Worm (Caenorhabditis elegans) whole organism, mixed stage, embryonic: ENCODE results near the gene abu-12.

Source experiments
- M03D4.4 ChIP-seq: sonication (generic microtip); optimal IDR thresholded peaks from 2 replicates; lab custom pipeline; 2017; ENCODE audit warnings: mild to moderate bottlenecking, missing genetic modification characterization, missing compliant biosample characterization
- bed-3 ChIP-seq: fragments of 200-800 bp; sonication (Bioruptor generic); optimal IDR thresholded peaks from 3 replicates; lab custom pipeline; 2018; ENCODE audit warnings: mild to moderate bottlenecking, missing genetic modification characterization, moderate library complexity, missing compliant biosample characterization
- blmp-1 ChIP-seq: fragments of 150-350 bp; optimal IDR thresholded peaks from 2 replicates; lab custom pipeline; 2014; ENCODE audit warnings: missing biosample characterization, missing genetic modification characterization
- ceh-39 ChIP-seq: fragments of 150-350 bp; optimal IDR thresholded peaks from 2 replicates; lab custom pipeline; 2014; ENCODE audit warnings: missing biosample characterization, missing genetic modification characterization
- ceh-43 ChIP-seq: fragments of 200-800 bp; sonication (Bioruptor generic); optimal IDR thresholded peaks from 2 replicates; lab custom pipeline; 2018; ENCODE audit warnings: mild to moderate bottlenecking, missing genetic modification characterization, moderate library complexity, missing compliant biosample characterization
- ceh-83 ChIP-seq: fragments of 200-800 bp; sonication (Bioruptor generic); optimal IDR thresholded peaks from 2 replicates; lab custom pipeline; 2018; ENCODE audit warnings: mild to moderate bottlenecking, missing genetic modification characterization, missing compliant biosample characterization
- ces-1 ChIP-seq: fragments of 150-350 bp; optimal IDR thresholded peaks from 2 replicates; lab custom pipeline; 2014; ENCODE audit warnings: missing biosample characterization, missing genetic modification reagents, missing genetic modification characterization
- cnd-1 ChIP-seq: fragments of 200-800 bp; sonication (Bioruptor generic); optimal IDR thresholded peaks from 2 replicates; lab custom pipeline; 2018; ENCODE audit warnings: mild to moderate bottlenecking, missing genetic modification characterization, missing compliant biosample characterization
- drap-1 ChIP-seq: fragments of 200-800 bp; sonication (Bioruptor generic); optimal IDR thresholded peaks from 3 replicates; lab custom pipeline; 2018; ENCODE audit warnings: mild to moderate bottlenecking, missing genetic modification characterization, missing compliant biosample characterization
- elt-1 ChIP-seq: sonication (generic microtip); optimal IDR thresholded peaks from 2 replicates; lab custom pipeline; 2017; ENCODE audit warnings: missing genetic modification characterization, mild to moderate bottlenecking, missing compliant biosample characterization, antibody characterized with exemption, moderate library complexity, borderline replicate concordance; ENCODE audit not compliant: insufficient read depth
- elt-3 ChIP-seq: fragments of 150-350 bp; optimal IDR thresholded peaks from 2 replicates; lab custom pipeline; 2014; ENCODE audit warnings: missing biosample characterization, missing genetic modification characterization
- flh-1 ChIP-seq: fragments of 200-800 bp; sonication (Bioruptor generic); optimal IDR thresholded peaks from 2 replicates; lab custom pipeline; 2018; ENCODE audit warnings: mild to moderate bottlenecking, missing genetic modification characterization, moderate library complexity, missing compliant biosample characterization
- ham-2 ChIP-seq: fragments of 200-800 bp; sonication (Bioruptor generic); optimal IDR thresholded peaks from 2 replicates; lab custom pipeline; 2018; ENCODE audit warnings: mild to moderate bottlenecking, missing genetic modification characterization, missing compliant biosample characterization
- hlh-1 ChIP-seq: fragments of 150-350 bp; optimal IDR thresholded peaks from 2 replicates; lab custom pipeline; 2014; ENCODE audit warnings: missing biosample characterization, missing genetic modification reagents, missing genetic modification characterization
- lin-13 ChIP-seq: fragments of 150-350 bp; optimal IDR thresholded peaks from 2 replicates; lab custom pipeline; 2014; ENCODE audit warnings: missing biosample characterization, missing genetic modification characterization
- lin-32 ChIP-seq: fragments of 200-800 bp; sonication (Bioruptor generic); optimal IDR thresholded peaks from 2 replicates; lab custom pipeline; 2018; ENCODE audit warnings: mild to moderate bottlenecking, missing genetic modification characterization, missing compliant biosample characterization
- lsy-2 ChIP-seq: fragments of 150-350 bp; optimal IDR thresholded peaks from 2 replicates; lab custom pipeline; 2014; ENCODE audit warnings: missing biosample characterization, missing genetic modification characterization
- mab-5 ChIP-seq: fragments of 150-350 bp; optimal IDR thresholded peaks from 2 replicates; lab custom pipeline; 2014; ENCODE audit warnings: missing biosample characterization, missing genetic modification characterization
- mep-1 ChIP-seq: fragments of 150-350 bp; optimal IDR thresholded peaks from 2 replicates; lab custom pipeline; 2017; ENCODE audit warnings: missing biosample characterization, missing genetic modification reagents, missing genetic modification characterization, inconsistent platforms
- mls-2 ChIP-seq: sonication (generic microtip); optimal IDR thresholded peaks from 2 replicates; lab custom pipeline; 2016; ENCODE audit warnings: mild to moderate bottlenecking, missing genetic modification characterization, moderate library complexity, missing compliant biosample characterization
- nhr-12 ChIP-seq: fragments of 150-350 bp; optimal IDR thresholded peaks from 2 replicates; lab custom pipeline; 2014; ENCODE audit warnings: missing biosample characterization, missing genetic modification characterization
- nhr-2 ChIP-seq: fragments of 150-350 bp; optimal IDR thresholded peaks from 2 replicates; lab custom pipeline; 2014; ENCODE audit warnings: missing biosample characterization, missing genetic modification characterization
- nhr-237 ChIP-seq: fragments of 150-350 bp; optimal IDR thresholded peaks from 2 replicates; lab custom pipeline; 2014; ENCODE audit warnings: missing biosample characterization, missing genetic modification characterization
- nhr-28 ChIP-seq: fragments of 150-350 bp; optimal IDR thresholded peaks from 2 replicates; lab custom pipeline; 2014; ENCODE audit warnings: missing biosample characterization, missing genetic modification characterization
- nhr-76 ChIP-seq: sonication (generic microtip); optimal IDR thresholded peaks from 2 replicates; lab custom pipeline; 2017; ENCODE audit warnings: missing biosample characterization, missing genetic modification characterization
- pha-4 ChIP-seq: fragments of 150-350 bp; optimal IDR thresholded peaks from 2 replicates; lab custom pipeline; 2018; ENCODE audit warnings: missing biosample characterization, missing genetic modification reagents, missing genetic modification characterization
- sem-2 ChIP-seq: fragments of 200-800 bp; sonication (Bioruptor generic); optimal IDR thresholded peaks from 2 replicates; lab custom pipeline; 2018; ENCODE audit warnings: mild to moderate bottlenecking, missing genetic modification characterization, missing compliant biosample characterization
- snpc-4 ChIP-seq: fragments of 150-350 bp; optimal IDR thresholded peaks from 2 replicates; lab custom pipeline; 2014; ENCODE audit warnings: missing biosample characterization, missing genetic modification characterization
- sptf-1 ChIP-seq: sonication (generic microtip); optimal IDR thresholded peaks from 2 replicates; lab custom pipeline; 2017; ENCODE audit warnings: mild to moderate bottlenecking, missing genetic modification characterization, moderate library complexity, missing compliant biosample characterization
- tbx-8 ChIP-seq: fragments of 200-800 bp; sonication (Bioruptor generic); optimal IDR thresholded peaks from 2 replicates; lab custom pipeline; 2018; ENCODE audit warnings: mild to moderate bottlenecking, missing genetic modification characterization, moderate library complexity, missing compliant biosample characterization
- unc-120 ChIP-seq: sonication (generic microtip); optimal IDR thresholded peaks from 2 replicates; lab custom pipeline; 2017; ENCODE audit warnings: missing genetic modification characterization, missing compliant biosample characterization; ENCODE audit not compliant: poor library complexity, severe bottlenecking
- unc-39 ChIP-seq: fragments of 150-350 bp; optimal IDR thresholded peaks from 2 replicates; lab custom pipeline; 2014; ENCODE audit warnings: missing biosample characterization, missing genetic modification characterization
- unc-62 ChIP-seq: fragments of 150-350 bp; optimal IDR thresholded peaks from 2 replicates; lab custom pipeline; 2014; ENCODE audit warnings: missing biosample characterization, missing genetic modification reagents, missing genetic modification characterization
- zip-8 ChIP-seq: fragments of 150-350 bp; optimal IDR thresholded peaks from 2 replicates; lab custom pipeline; 2014; ENCODE audit warnings: missing biosample characterization, missing genetic modification characterization
- ztf-11 ChIP-seq: fragments of 150-350 bp; optimal IDR thresholded peaks from 2 replicates; lab custom pipeline; 2014; ENCODE audit warnings: missing biosample characterization, missing genetic modification characterization

The abu-12 gene

ce11 chrX:425535-425934, 31.9 kb downstream of the abu-12 start, which contains the start of gene ZK1193.2:
ZK1193.2 (minus strand) TSS chrX:425635.
- TF ChIP-seq elt-1 (tag; lab: Kevin White, UChicago) (no peak), cnd-1 (tag; lab: Kevin White, UChicago) (no peak), elt-3 (tag; lab: Kevin White, UChicago) (no peak), nhr-76 (tag; lab: Kevin White, UChicago) (no peak), snpc-4 (tag; lab: Kevin White, UChicago) (no peak), blmp-1 (tag; lab: Kevin White, UChicago) (no peak)
- TF ChIP-seq, all 35 proteins: peak for 0

ce11 chrX:423757-424156, 33.7 kb downstream of the abu-12 start:
- TF ChIP-seq mep-1 (tag; lab: Kevin White, UChicago) = no peak
- TF ChIP-seq unc-62 = no peak
- TF ChIP-seq bed-3 (GFP tag; lab: Kevin White, UChicago) = no peak
- no peak for TF ChIP-seq flh-1 (GFP tag; lab: Kevin White, UChicago)
- TF ChIP-seq, all 35 proteins: peak for 0

- TF ChIP-seq pha-4 (no peak), blmp-1 (tag; lab: Kevin White, UChicago) (no peak), drap-1 (GFP tag; lab: Kevin White, UChicago) (no peak), nhr-237 (no peak), ztf-11 (tag; lab: Kevin White, UChicago) (no peak), nhr-76 (tag; lab: Kevin White, UChicago) (no peak)
Measured at ce11 chrX:421785-422657, 35.4 kb downstream of the abu-12 start.

ce11 chrX:421407-421784, 36.0 kb downstream of the abu-12 start, which contains the start of gene col-19:
col-19 (plus strand) TSS chrX:421707.
- TF ChIP-seq ceh-39 (tag; lab: Kevin White, UChicago) = no peak
- no peak for TF ChIP-seq unc-120
- no peak for TF ChIP-seq drap-1 (GFP tag; lab: Kevin White, UChicago)
- TF ChIP-seq nhr-237 = no peak
- no peak for TF ChIP-seq ceh-83 (GFP tag; lab: Kevin White, UChicago)
- no peak for TF ChIP-seq M03D4.4 (tag; lab: Kevin White, UChicago)
- TF ChIP-seq elt-3 (tag; lab: Kevin White, UChicago) = no peak
- no peak for TF ChIP-seq ztf-11 (tag; lab: Kevin White, UChicago)
- TF ChIP-seq pha-4 = no peak
- no peak for TF ChIP-seq mab-5
- TF ChIP-seq nhr-76 (tag; lab: Kevin White, UChicago) = no peak
- TF ChIP-seq mep-1 (tag; lab: Kevin White, UChicago) = no peak
- TF ChIP-seq flh-1 (GFP tag; lab: Kevin White, UChicago) = no peak
- TF ChIP-seq ces-1 (GFP tag; lab: Kevin White, UChicago) = no peak
- no peak for TF ChIP-seq hlh-1
- no peak for TF ChIP-seq nhr-28

ce11 chrX:410073-410572, 47.3 kb downstream of the abu-12 start:
- TF ChIP-seq ham-2 (peak; percentile 95), ceh-43 (GFP tag; lab: Kevin White, UChicago) (peak; percentile 80), bed-3 (GFP tag; lab: Kevin White, UChicago) (peak; percentile 75), pha-4 (peak; percentile 77), nhr-76 (tag; lab: Kevin White, UChicago) (peak; percentile 41), zip-8 (tag; lab: Kevin White, UChicago) (no peak), unc-39 (tag; lab: Kevin White, UChicago) (peak; percentile 75), unc-62 (peak; percentile 57), elt-1 (tag; lab: Kevin White, UChicago) (no peak), lin-32 (GFP tag; lab: Kevin White, UChicago) (peak; percentile 85), nhr-237 (peak; percentile 88), sem-2 (peak; percentile 84), mls-2 (peak; percentile 96), lin-13 (tag; lab: Kevin White, UChicago) (peak; percentile 40), M03D4.4 (tag; lab: Kevin White, UChicago) (peak; percentile 90), ztf-11 (tag; lab: Kevin White, UChicago) (peak; percentile 74), nhr-2 (tag; lab: Kevin White, UChicago) (peak; percentile 24), ceh-83 (GFP tag; lab: Kevin White, UChicago) (peak; percentile 91), blmp-1 (tag; lab: Kevin White, UChicago) (no peak), sptf-1 (tag; lab: Kevin White, UChicago) (peak; percentile 93), unc-120 (peak; percentile 87), elt-3 (tag; lab: Kevin White, UChicago) (peak; percentile 9), flh-1 (GFP tag; lab: Kevin White, UChicago) (peak; percentile 73), ceh-39 (tag; lab: Kevin White, UChicago) (peak; percentile 4), tbx-8 (GFP tag; lab: Kevin White, UChicago) (peak; percentile 75), nhr-28 (peak; percentile 58), nhr-12 (tag; lab: Kevin White, UChicago) (no peak), ces-1 (GFP tag; lab: Kevin White, UChicago) (peak; percentile 88), drap-1 (GFP tag; lab: Kevin White, UChicago) (peak; percentile 94), mep-1 (tag; lab: Kevin White, UChicago) (peak; percentile 86), cnd-1 (tag; lab: Kevin White, UChicago) (peak; percentile 87), snpc-4 (tag; lab: Kevin White, UChicago) (no peak), mab-5 (peak; percentile 38), lsy-2 (peak; percentile 39), hlh-1 (peak; percentile 24)
